Worm (Caenorhabditis elegans) whole organism, young adult: Measurements from ENCODE around the gene dsl-5.

ENCODE experiments used
- B0019.2 ChIP-seq: fragments of 200-800 bp; sonication (Bioruptor generic); conservative IDR thresholded peaks from 2 replicates; pipeline ENCODE4 v1.3.6; 2022; ENCODE audit warnings: missing genetic modification reagents, missing genetic modification characterization, missing compliant biosample characterization
- B0035.1 ChIP-seq: sonication (generic microtip); optimal IDR thresholded peaks from 2 replicates; lab custom pipeline; 2016; ENCODE audit warnings: missing genetic modification characterization, mild to moderate bottlenecking, missing compliant biosample characterization, missing genotype, missing genetic modification reagents
- Y56A3A.18 ChIP-seq: fragments of 200-800 bp; sonication (Bioruptor generic); IDR thresholded peaks from 2 replicates; pipeline ENCODE4 v1.3.6; 2022; ENCODE audit warnings: missing genetic modification reagents, missing genetic modification characterization, missing compliant biosample characterization
- ama-1 ChIP-seq, 3 experiments: fragments of 150-350 bp in 1 of 3; sonication (generic microtip) in 2 of 3; optimal IDR thresholded peaks; 2 replicates each; lab custom pipeline; 2014 to 2018; ENCODE audit warnings: missing biosample characterization in 2 of 3, missing genetic modification characterization in 2 of 3, missing genetic modification reagents in 2 of 3
- aptf-2 ChIP-seq: fragments of 200-800 bp; sonication (Bioruptor generic); conservative IDR thresholded peaks from 2 replicates; pipeline ENCODE4 v1.3.6; 2022; ENCODE audit warnings: missing genetic modification reagents, missing genetic modification characterization, missing compliant biosample characterization
- athp-1 ChIP-seq: sonication (generic microtip); optimal IDR thresholded peaks from 2 replicates; lab custom pipeline; 2017; ENCODE audit warnings: mild to moderate bottlenecking, missing genetic modification characterization, missing compliant biosample characterization
- cebp-1 ChIP-seq, 2 experiments: fragments of 200-800 bp in 1 of 2; sonication (Bioruptor generic) in 1 of 2; sonication (generic microtip) in 1 of 2; IDR thresholded peaks in 1 of 2; optimal IDR thresholded peaks in 1 of 2; 2 replicates each; pipeline versions ENCODE4 v1.3.6 to Lab custom; 2017 to 2022; ENCODE audit warnings: missing compliant biosample characterization in 2 of 2, missing genetic modification characterization in 2 of 2, mild to moderate bottlenecking in 1 of 2, missing genetic modification reagents in 1 of 2, moderate library complexity in 1 of 2
- ceh-91 ChIP-seq: fragments of 200-800 bp; sonication (Bioruptor generic); IDR thresholded peaks from 2 replicates; pipeline ENCODE4 v1.3.6; 2022; ENCODE audit warnings: missing genetic modification reagents, missing genetic modification characterization, missing compliant biosample characterization
- egl-44 ChIP-seq: fragments of 200-800 bp; sonication (Bioruptor generic); IDR thresholded peaks from 2 replicates; pipeline ENCODE4 v1.3.6; 2022; ENCODE audit warnings: missing genetic modification reagents, missing genetic modification characterization, missing compliant biosample characterization
- ekl-4 ChIP-seq: fragments of 200-800 bp; sonication (Bioruptor generic); IDR thresholded peaks from 2 replicates; pipeline ENCODE4 v1.3.6; 2022; ENCODE audit warnings: missing genetic modification reagents, missing genetic modification characterization, missing compliant biosample characterization
- fkh-3 ChIP-seq: sonication (generic microtip); optimal IDR thresholded peaks from 2 replicates; lab custom pipeline; 2016; ENCODE audit warnings: mild to moderate bottlenecking, missing genetic modification characterization, missing compliant biosample characterization
- him-1 ChIP-seq: sonication (generic microtip); optimal IDR thresholded peaks from 2 replicates; lab custom pipeline; 2016; ENCODE audit warnings: missing genotype, missing genetic modification reagents, missing genetic modification characterization, missing compliant biosample characterization
- hmg-1.2 ChIP-seq: fragments of 200-800 bp; sonication (Bioruptor generic); IDR thresholded peaks from 2 replicates; pipeline ENCODE4 v1.3.6; 2022; ENCODE audit warnings: missing genetic modification reagents, missing genetic modification characterization, missing compliant biosample characterization
- hsf-1 ChIP-seq: fragments of 200-800 bp; sonication (Bioruptor generic); IDR thresholded peaks from 2 replicates; pipeline ENCODE4 v1.3.6; 2022; ENCODE audit warnings: missing genetic modification reagents, missing genetic modification characterization, missing compliant biosample characterization
- lin-35 ChIP-seq, 3 experiments: fragments of 150-350 bp in 2 of 3; sonication (generic microtip) in 1 of 3; optimal IDR thresholded peaks; 2 replicates each; lab custom pipeline; 2014 to 2018; ENCODE audit warnings: missing biosample characterization in 3 of 3, missing genetic modification characterization in 3 of 3, missing genetic modification reagents in 3 of 3
- lir-1 ChIP-seq: fragments of 200-800 bp; sonication (Bioruptor generic); conservative IDR thresholded peaks from 2 replicates; pipeline ENCODE4 v1.3.6; 2022; ENCODE audit warnings: missing genetic modification reagents, missing genetic modification characterization, missing compliant biosample characterization
- lsl-1 ChIP-seq: fragments of 200-800 bp; sonication (Bioruptor generic); optimal IDR thresholded peaks from 2 replicates; lab custom pipeline; 2018; ENCODE audit warnings: mild to moderate bottlenecking, missing genetic modification characterization, moderate library complexity, missing compliant biosample characterization
- madf-3 ChIP-seq: fragments of 200-800 bp; sonication (Bioruptor generic); IDR thresholded peaks from 2 replicates; pipeline ENCODE4 v1.3.6; 2022; ENCODE audit warnings: missing genetic modification reagents, missing genetic modification characterization, missing compliant biosample characterization
- nhr-27 ChIP-seq: fragments of 200-800 bp; sonication (Bioruptor generic); optimal IDR thresholded peaks from 2 replicates; lab custom pipeline; 2018; ENCODE audit warnings: mild to moderate bottlenecking, missing genetic modification characterization, moderate library complexity, missing compliant biosample characterization
- nhr-80 ChIP-seq: sonication (generic microtip); optimal IDR thresholded peaks from 2 replicates; lab custom pipeline; 2016; ENCODE audit warnings: missing genetic modification characterization, missing compliant biosample characterization
- nhr-90 ChIP-seq: sonication (generic microtip); optimal IDR thresholded peaks from 2 replicates; lab custom pipeline; 2016; ENCODE audit warnings: missing genotype, mild to moderate bottlenecking, missing genetic modification characterization, missing compliant biosample characterization
- snpc-1.1 ChIP-seq: sonication (generic microtip); optimal IDR thresholded peaks from 2 replicates; lab custom pipeline; 2017; ENCODE audit warnings: missing genetic modification characterization, mild to moderate bottlenecking, missing compliant biosample characterization, antibody characterized with exemption, moderate library complexity, missing genotype, missing genetic modification reagents; ENCODE audit not compliant: insufficient read depth
- snpc-4 ChIP-seq, 5 experiments: fragments of 150-350 bp in 1 of 5; sonication (generic microtip) in 4 of 5; optimal IDR thresholded peaks; 2 replicates each; lab custom pipeline; 2014 to 2018; ENCODE audit warnings: missing genetic modification characterization in 5 of 5, missing biosample characterization in 3 of 5, antibody characterized with exemption in 2 of 5, mild to moderate bottlenecking in 2 of 5, missing compliant biosample characterization in 2 of 5, missing genotype in 2 of 5, moderate library complexity in 2 of 5, missing genetic modification reagents in 1 of 5
- tlf-1 ChIP-seq: fragments of 200-800 bp; sonication (Bioruptor generic); optimal IDR thresholded peaks from 2 replicates; lab custom pipeline; 2018; ENCODE audit warnings: mild to moderate bottlenecking, missing genetic modification characterization, missing compliant biosample characterization
- unc-62 ChIP-seq: fragments of 150-350 bp; optimal IDR thresholded peaks from 2 replicates; lab custom pipeline; 2014; ENCODE audit warnings: missing biosample characterization, missing genetic modification reagents, missing genetic modification characterization
- zfh-2 ChIP-seq: fragments of 200-800 bp; sonication (Bioruptor generic); conservative IDR thresholded peaks from 2 replicates; pipeline ENCODE4 v1.3.6; 2022; ENCODE audit warnings: missing genetic modification reagents, missing genetic modification characterization, missing compliant biosample characterization
- ztf-18 ChIP-seq: sonication (generic microtip); optimal IDR thresholded peaks from 2 replicates; lab custom pipeline; 2016; ENCODE audit warnings: missing genotype, mild to moderate bottlenecking, missing genetic modification characterization, missing compliant biosample characterization
- ztf-22 ChIP-seq: fragments of 200-800 bp; sonication (Bioruptor generic); optimal IDR thresholded peaks from 2 replicates; lab custom pipeline; 2018; ENCODE audit warnings: mild to moderate bottlenecking, missing genetic modification characterization, moderate library complexity, missing compliant biosample characterization
- ztf-25 ChIP-seq: fragments of 200-800 bp; sonication (Bioruptor generic); IDR thresholded peaks from 2 replicates; pipeline ENCODE4 v1.3.6; 2022; ENCODE audit warnings: missing genetic modification reagents, missing genetic modification characterization, missing compliant biosample characterization
- ztf-28 ChIP-seq: fragments of 200-800 bp; sonication (Bioruptor generic); IDR thresholded peaks from 2 replicates; pipeline ENCODE4 v1.3.6; 2022; ENCODE audit warnings: missing genetic modification reagents, missing genetic modification characterization, missing compliant biosample characterization
- ztf-6 ChIP-seq: fragments of 200-800 bp; sonication (Bioruptor generic); IDR thresholded peaks from 2 replicates; pipeline ENCODE4 v1.3.6; 2022; ENCODE audit warnings: missing genetic modification reagents, missing genetic modification characterization, missing compliant biosample characterization

dsl-5 gene

DNA sequence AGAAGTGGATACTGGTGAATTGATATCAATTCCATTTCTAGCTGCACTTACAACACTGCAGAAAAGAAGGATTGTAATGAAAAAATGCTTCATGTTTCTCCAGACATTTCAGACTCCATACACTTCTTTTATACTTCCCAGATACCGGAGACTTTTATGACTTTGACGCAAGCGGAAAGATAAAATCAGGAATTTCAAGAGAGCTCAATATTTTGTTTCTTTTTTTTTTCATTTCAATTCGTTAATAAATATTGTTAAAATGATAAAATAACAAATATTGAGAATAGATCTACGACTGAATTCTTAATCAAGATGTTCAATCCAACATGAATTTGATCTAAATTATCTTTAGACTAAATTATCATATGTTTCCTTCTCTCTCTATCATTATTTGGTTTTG lies 4.7 kb upstream of the dsl-5 start, which contains the start of gene lys-5 (continued):
- TF ChIP-seq ztf-6 (GFP tag; lab: Robert Waterston, UW) (no peak), ztf-18 (tag; lab: Kevin White, UChicago) (no peak)

DNA sequence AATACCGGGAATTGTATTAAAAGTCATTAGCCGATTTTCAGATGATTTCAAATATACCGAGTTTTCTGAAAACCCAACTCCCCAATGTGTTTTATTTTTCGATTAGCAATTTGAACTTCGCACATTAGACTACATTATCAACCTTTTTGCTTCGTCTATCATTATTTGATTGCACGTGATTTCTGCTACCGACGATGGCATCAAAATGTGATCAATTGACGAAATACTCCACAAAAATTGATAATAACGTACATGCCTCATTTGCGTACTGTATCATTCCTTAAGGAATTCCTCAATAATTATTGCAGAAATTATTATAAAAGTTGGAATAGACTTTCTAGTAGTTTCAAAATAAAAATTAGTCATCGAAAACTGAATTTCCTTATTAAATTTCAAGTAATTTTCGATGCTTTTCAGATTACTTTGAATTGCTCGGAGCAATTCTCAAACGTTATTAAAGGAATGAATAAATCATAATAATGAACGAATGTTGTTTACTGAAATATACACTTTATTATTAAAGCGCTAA lies 3.0 kb upstream of the dsl-5 start:
- TF ChIP-seq nhr-90 (tag; lab: Kevin White, UChicago) (no peak), snpc-1.1 (tag; lab: Kevin White, UChicago) (no peak), B0019.2 (no peak), ekl-4 (GFP tag; lab: Robert Waterston, UW) (no peak), nhr-80 (peak; percentile 66), cebp-1 (GFP tag; IDR thresholded peaks at IDR 0.05; lab: Robert Waterston, UW) (no peak), cebp-1 (tag; optimal IDR thresholded peaks at IDR 0.05; lab: Kevin White, UChicago) (peak; percentile 14), egl-44 (GFP tag; lab: Robert Waterston, UW) (no peak)
- TF ChIP-seq, all 124 proteins: peak for 2

DNA sequence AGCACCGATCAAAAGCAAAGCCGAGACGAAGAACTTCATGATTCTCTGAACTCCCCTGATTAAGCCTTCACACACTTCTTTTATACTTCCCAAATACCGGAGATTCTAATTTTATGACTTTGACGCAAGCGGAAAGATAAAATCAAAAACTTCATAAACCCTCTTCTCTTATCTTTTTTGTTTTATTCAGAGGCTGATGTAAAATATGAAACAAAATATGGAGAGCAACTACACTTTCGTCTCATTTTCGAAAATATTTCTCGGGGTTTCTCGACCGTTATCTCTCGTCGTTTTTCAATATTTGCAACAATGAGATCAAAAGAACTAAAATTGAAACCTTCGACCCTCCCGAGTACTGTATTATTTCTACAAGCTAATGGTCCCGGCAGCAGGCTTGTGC lies 2.3 kb upstream of the dsl-5 start, which contains the start of gene lys-4:
lys-4 (minus strand) TSS at position 115 of the 400 bp plus-strand sequence.
- TF ChIP-seq madf-3 = no peak
- TF ChIP-seq tlf-1 (GFP tag; lab: Kevin White, UChicago) = no peak
- no peak for TF ChIP-seq ztf-28
- TF ChIP-seq snpc-4 (GFP tag; optimal IDR thresholded peaks at IDR 0.05; lab: Kevin White, UChicago) = no peak
- TF ChIP-seq snpc-4 (tag; optimal IDR thresholded peaks at IDR 0.05; lab: Kevin White, UChicago) = no peak
- TF ChIP-seq hmg-1.2 (GFP tag; lab: Robert Waterston, UW) = no peak
- TF ChIP-seq ama-1 (optimal IDR thresholded peaks at IDR 0.05; lab: Kevin White, UChicago) = no peak
- TF ChIP-seq ama-1 (GFP tag; optimal IDR thresholded peaks at IDR 0.05; lab: Kevin White, UChicago) = no peak
- no peak for TF ChIP-seq zfh-2
- TF ChIP-seq hsf-1 (GFP tag; lab: Robert Waterston, UW) = no peak
- TF ChIP-seq ztf-22 (GFP tag; lab: Kevin White, UChicago) = no peak
- no peak for TF ChIP-seq egl-44 (GFP tag; lab: Robert Waterston, UW)
- no peak for TF ChIP-seq B0035.1

DNA sequence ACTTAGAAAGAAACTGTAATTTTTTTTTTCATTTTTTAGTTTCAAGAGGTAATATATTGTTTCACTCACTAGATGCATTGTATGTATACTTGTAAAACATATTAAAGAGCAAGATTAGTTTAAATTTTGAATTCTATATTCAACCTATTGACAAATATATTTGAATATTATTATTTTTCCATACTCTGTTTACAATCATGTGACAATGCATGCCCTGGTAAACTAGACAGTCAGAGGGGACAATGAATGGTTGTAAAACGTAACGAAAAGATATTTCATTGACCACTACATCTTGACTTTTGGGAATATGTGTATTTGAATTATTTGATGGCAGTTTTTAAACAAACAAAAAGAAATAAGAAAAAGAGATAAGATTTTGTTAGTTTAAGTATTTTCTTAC lies 1.5 kb upstream of the dsl-5 start:
- TF ChIP-seq nhr-80 = no peak
- no peak for TF ChIP-seq lin-35 (GFP tag; optimal IDR thresholded peaks at IDR 0.05; lab: Kevin White, UChicago)
- TF ChIP-seq him-1 = no peak
- no peak for TF ChIP-seq unc-62 (GFP tag; lab: Kevin White, UChicago)
- no peak for TF ChIP-seq ceh-91
- TF ChIP-seq aptf-2 (GFP tag; lab: Robert Waterston, UW) = no peak
- TF ChIP-seq zfh-2 = no peak
- no peak for TF ChIP-seq Y56A3A.18
- no peak for TF ChIP-seq lir-1 (GFP tag; lab: Robert Waterston, UW)
- TF ChIP-seq nhr-27 = no peak
- no peak for TF ChIP-seq fkh-3 (tag; lab: Kevin White, UChicago)
- TF ChIP-seq nhr-90 (tag; lab: Kevin White, UChicago) = no peak
- TF ChIP-seq athp-1 (tag; lab: Kevin White, UChicago) = no peak
- TF ChIP-seq tlf-1 (GFP tag; lab: Kevin White, UChicago) = no peak
- no peak for TF ChIP-seq ztf-25 (GFP tag; lab: Robert Waterston, UW)
- TF ChIP-seq lsl-1 (GFP tag; lab: Kevin White, UChicago) = no peak
